Fruit fly (Drosophila melanogaster): Measurements from ENCODE around the gene drd.

drd gene

dm6 chrX:15080780-15081402 lies 44.7 kb upstream of the drd start, which contains the start of gene CG33177 (continued):
- TF ChIP-seq Hmr (GFP tag; optimal IDR thresholded peaks at IDR 0.05) (peak; percentile 35), Hsf (GFP tag; optimal IDR thresholded peaks at IDR 0.05) (peak; percentile 16), CG11504 (tag; optimal IDR thresholded peaks at IDR 0.05) (peak; percentile 28), Dp (GFP tag; optimal IDR thresholded peaks at IDR 0.05) (peak; percentile 8), row (GFP tag; IDR thresholded peaks at IDR 0.05) (no peak), CG14667 (GFP tag; IDR thresholded peaks at IDR 0.05) (no peak), CG17328 (GFP tag; IDR thresholded peaks at IDR 0.05) (peak; percentile 21; the same call in 1 of the 2 replicates), Dip2 (GFP tag; IDR thresholded peaks at IDR 0.05) (peak; percentile 96), Meics (GFP tag; optimal IDR thresholded peaks at IDR 0.05) (peak; percentile 4), CG10543 (GFP tag; optimal IDR thresholded peaks at IDR 0.05) (peak; percentile 26), Poxn (GFP tag; IDR thresholded peaks at IDR 0.05) (no peak), CG6689 (GFP tag; IDR thresholded peaks at IDR 0.05) (no peak), Scr (GFP tag; IDR thresholded peaks at IDR 0.05; ENCODE audit: partially characterized antibody) (no peak), hb (GFP tag; IDR thresholded peaks at IDR 0.05; ENCODE audit: partially characterized antibody) (no peak), dmrt11E (tag; optimal IDR thresholded peaks at IDR 0.05) (no peak), Spps (tag; optimal IDR thresholded peaks at IDR 0.05) (no peak), CG6791 (GFP tag; IDR thresholded peaks at IDR 0.05; ENCODE audit: partially characterized antibody) (no peak), chif (GFP tag; optimal IDR thresholded peaks at IDR 0.05) (peak in 1 of 2 experiments; percentile 35), amos (GFP tag; IDR thresholded peaks at IDR 0.05; ENCODE audit: partially characterized antibody) (0 out of 2 replicates have a peak, but pooled peaks have one; percentile 10), Sry-δ (GFP tag; optimal IDR thresholded peaks at IDR 0.05) (peak; percentile 24), Chrac-16 (GFP tag; optimal IDR thresholded peaks at IDR 0.05) (peak; percentile 18), dan (GFP tag; IDR thresholded peaks at IDR 0.05) (no peak), CG12659 (GFP tag; optimal IDR thresholded peaks at IDR 0.05) (peak; percentile 25), ind (GFP tag; optimal IDR thresholded peaks at IDR 0.05) (no peak), unpg (GFP tag; optimal IDR thresholded peaks at IDR 0.05) (peak; percentile 0), B-H2 (GFP tag; optimal IDR thresholded peaks at IDR 0.05) (peak; percentile 39), sd (tag; optimal IDR thresholded peaks at IDR 0.05) (peak; percentile 74), Dek (tag; optimal IDR thresholded peaks at IDR 0.05) (peak; percentile 23), Sox102F (GFP tag; optimal IDR thresholded peaks at IDR 0.05) (peak; percentile 9), stwl (tag; optimal IDR thresholded peaks at IDR 0.05) (peak; percentile 42), fru (optimal IDR thresholded peaks at IDR 0.05) (no peak), pros (GFP tag; optimal IDR thresholded peaks at IDR 0.05) (no peak), CG7271 (tag; optimal IDR thresholded peaks at IDR 0.05) (no peak), Adf1 (GFP tag; IDR thresholded peaks at IDR 0.05) (no peak), CG12744 (GFP tag; optimal IDR thresholded peaks at IDR 0.05) (no peak), CG12155 (GFP tag; optimal IDR thresholded peaks at IDR 0.05) (no peak), CG8944 (GFP tag; optimal IDR thresholded peaks at IDR 0.05) (no peak), Hr3 (GFP tag; optimal IDR thresholded peaks at IDR 0.05) (no peak), CG3995 (GFP tag; optimal IDR thresholded peaks at IDR 0.05) (peak; percentile 31), Asciz (GFP tag; optimal IDR thresholded peaks at IDR 0.05) (no peak), CG30403 (GFP tag; optimal IDR thresholded peaks at IDR 0.05) (peak; percentile 14), abd-A (tag; optimal IDR thresholded peaks at IDR 0.05) (peak; percentile 30), sug (tag; optimal IDR thresholded peaks at IDR 0.05) (peak; percentile 74), CG4707 (GFP tag; optimal IDR thresholded peaks at IDR 0.05) (no peak), CG7372 (GFP tag; IDR thresholded peaks at IDR 0.05) (peak; percentile 10; the same call in 1 of the 2 replicates), E2f2 (GFP tag; IDR thresholded peaks at IDR 0.05) (0 out of 2 replicates have a peak, but pooled peaks have one; percentile 9), CG2712 (tag; optimal IDR thresholded peaks at IDR 0.05) (peak; percentile 42), CG12104 (GFP tag; optimal IDR thresholded peaks at IDR 0.05) (no peak), ssp (GFP tag; IDR thresholded peaks at IDR 0.05) (no peak), CG17385 (GFP tag; optimal IDR thresholded peaks at IDR 0.05) (peak; percentile 13)
